Worm (Caenorhabditis elegans) whole organism, L4 larva: ENCODE results near the gene C53B7.3.
A peak's percentile ranks its signal among the peaks of the same experiment; 100 is the strongest.

Source experiments
- R02D3.7 ChIP-seq: fragments of 150-350 bp; sonication (generic microtip); optimal IDR thresholded peaks from 3 replicates; lab custom pipeline; 2014; ENCODE audit warnings: missing biosample characterization, missing genetic modification characterization
- Y48G9A.11 ChIP-seq: fragments of 200-800 bp; sonication (Bioruptor generic); IDR thresholded peaks from 2 replicates; pipeline ENCODE4 v1.3.6; 2022; ENCODE audit warnings: missing genetic modification reagents, missing genetic modification characterization, missing compliant biosample characterization
- aha-1 ChIP-seq: fragments of 150-350 bp; peaks from one replicate; lab custom pipeline; 2014; ENCODE audit warnings: missing biosample characterization, missing genetic modification characterization
- arid-1 ChIP-seq: fragments of 200-800 bp; sonication (Bioruptor generic); conservative IDR thresholded peaks from 2 replicates; pipeline ENCODE4 v1.3.6; 2022; ENCODE audit warnings: missing genetic modification reagents, missing genetic modification characterization, missing compliant biosample characterization
- attf-4 ChIP-seq: sonication (generic microtip); optimal IDR thresholded peaks from 3 replicates; lab custom pipeline; 2017; ENCODE audit warnings: missing biosample characterization, missing genetic modification characterization
- ceh-20 ChIP-seq: fragments of 200-800 bp; sonication (Bioruptor generic); IDR thresholded peaks from 2 replicates; pipeline ENCODE4 v1.3.6; 2022; ENCODE audit warnings: missing genetic modification reagents, missing genetic modification characterization, missing compliant biosample characterization
- ceh-28 ChIP-seq: fragments of 150-350 bp; optimal IDR thresholded peaks from 2 replicates; lab custom pipeline; 2014; ENCODE audit warnings: missing biosample characterization, missing genetic modification reagents, missing genetic modification characterization
- ceh-62 ChIP-seq: sonication (generic microtip); optimal IDR thresholded peaks from 2 replicates; lab custom pipeline; 2017; ENCODE audit warnings: missing biosample characterization, missing genetic modification characterization
- daf-19 ChIP-seq: fragments of 200-800 bp; sonication (Bioruptor generic); conservative IDR thresholded peaks from 2 replicates; pipeline ENCODE4 v1.3.6; 2022; ENCODE audit warnings: missing genetic modification characterization, missing compliant biosample characterization
- dmd-6 ChIP-seq: fragments of 200-800 bp; sonication (Bioruptor generic); IDR thresholded peaks from 2 replicates; pipeline ENCODE4 v1.3.6; 2022; ENCODE audit warnings: missing genetic modification reagents, missing genetic modification characterization, missing compliant biosample characterization
- dpl-1 ChIP-seq: fragments of 150-350 bp; optimal IDR thresholded peaks from 2 replicates; lab custom pipeline; 2014; ENCODE audit warnings: missing biosample characterization, missing genetic modification reagents, missing genetic modification characterization
- duxl-1 ChIP-seq: sonication (generic microtip); optimal IDR thresholded peaks from 2 replicates; lab custom pipeline; 2016; ENCODE audit warnings: mild to moderate bottlenecking, missing genetic modification characterization, moderate library complexity, missing compliant biosample characterization; ENCODE audit not compliant: poor library complexity
- egl-43 ChIP-seq: fragments of 200-800 bp; sonication (Bioruptor generic); IDR thresholded peaks from 2 replicates; pipeline ENCODE4 v1.3.6; 2022; ENCODE audit warnings: missing genetic modification reagents, missing genetic modification characterization, missing compliant biosample characterization
- fkh-10 ChIP-seq: fragments of 150-350 bp; optimal IDR thresholded peaks from 2 replicates; lab custom pipeline; 2014; ENCODE audit warnings: missing biosample characterization, missing genetic modification reagents, missing genetic modification characterization
- gei-8 ChIP-seq: fragments of 200-800 bp; sonication (Bioruptor generic); optimal IDR thresholded peaks from 2 replicates; lab custom pipeline; 2018; ENCODE audit warnings: mild to moderate bottlenecking, missing genetic modification characterization, missing compliant biosample characterization
- hlh-11 ChIP-seq: fragments of 200-800 bp; sonication (Bioruptor generic); optimal IDR thresholded peaks from 2 replicates; lab custom pipeline; 2018; ENCODE audit warnings: mild to moderate bottlenecking, missing genetic modification characterization, missing compliant biosample characterization
- hlh-30 ChIP-seq: sonication (generic microtip); optimal IDR thresholded peaks from 2 replicates; lab custom pipeline; 2017; ENCODE audit warnings: antibody characterized with exemption, mild to moderate bottlenecking, missing genetic modification characterization, missing compliant biosample characterization; ENCODE audit not compliant: insufficient read depth
- hmg-1.1 ChIP-seq: fragments of 200-800 bp; sonication (Bioruptor generic); IDR thresholded peaks from 2 replicates; pipeline ENCODE4 v1.3.6; 2022; ENCODE audit warnings: missing genetic modification reagents, missing genetic modification characterization, missing compliant biosample characterization
- jun-1 ChIP-seq: fragments of 150-350 bp; optimal IDR thresholded peaks from 2 replicates; lab custom pipeline; 2014; ENCODE audit warnings: missing biosample characterization, missing genetic modification reagents, missing genetic modification characterization
- lin-1 ChIP-seq: fragments of 200-800 bp; sonication (Bioruptor generic); IDR thresholded peaks from 2 replicates; pipeline ENCODE4 v1.3.6; 2022; ENCODE audit warnings: missing genetic modification reagents, missing genetic modification characterization, missing compliant biosample characterization
- lin-15B ChIP-seq: fragments of 150-350 bp; sonication (generic microtip); optimal IDR thresholded peaks from 3 replicates; lab custom pipeline; 2014; ENCODE audit warnings: missing biosample characterization, missing genetic modification characterization
- lin-38 ChIP-seq: fragments of 200-800 bp; sonication (Bioruptor generic); IDR thresholded peaks from 2 replicates; pipeline ENCODE4 v1.3.6; 2022; ENCODE audit warnings: missing genetic modification reagents, missing genetic modification characterization, missing compliant biosample characterization
- lin-39 ChIP-seq: fragments of 150-350 bp; optimal IDR thresholded peaks from 2 replicates; lab custom pipeline; 2014; ENCODE audit warnings: missing biosample characterization, missing genetic modification reagents, missing genetic modification characterization
- lsy-2 ChIP-seq, 2 experiments: fragments of 150-350 bp in 1 of 2; sonication (generic microtip) in 1 of 2; optimal IDR thresholded peaks; 2 replicates each; lab custom pipeline; 2014 to 2017; ENCODE audit warnings: missing biosample characterization in 2 of 2, missing genetic modification characterization in 2 of 2
- madf-5 ChIP-seq, 2 experiments: fragments of 200-800 bp; sonication (Bioruptor generic); IDR thresholded peaks; 2 replicates each; pipeline ENCODE4 v1.3.6; 2022; ENCODE audit warnings: missing compliant biosample characterization in 2 of 2, missing genetic modification characterization in 2 of 2
- mdl-1 ChIP-seq, 2 experiments: fragments of 150-350 bp in 1 of 2; sonication (generic microtip) in 1 of 2; optimal IDR thresholded peaks; 2 replicates each; lab custom pipeline; 2014 to 2017; ENCODE audit warnings: missing biosample characterization in 2 of 2, missing genetic modification characterization in 2 of 2
- mes-2 ChIP-seq: sonication (generic microtip); optimal IDR thresholded peaks from 2 replicates; lab custom pipeline; 2016; ENCODE audit warnings: missing genotype, mild to moderate bottlenecking, missing genetic modification characterization, missing compliant biosample characterization; ENCODE audit not compliant: poor library complexity, severe bottlenecking
- mxl-3 ChIP-seq: fragments of 200-800 bp; sonication (Bioruptor generic); optimal IDR thresholded peaks from 2 replicates; lab custom pipeline; 2018; ENCODE audit warnings: mild to moderate bottlenecking, missing genetic modification characterization, missing compliant biosample characterization
- nhr-10 ChIP-seq: fragments of 150-350 bp; optimal IDR thresholded peaks from 2 replicates; lab custom pipeline; 2014; ENCODE audit warnings: missing biosample characterization, missing genetic modification characterization
- nhr-102 ChIP-seq: sonication (generic microtip); optimal IDR thresholded peaks from 2 replicates; lab custom pipeline; 2016; ENCODE audit warnings: mild to moderate bottlenecking, missing genetic modification characterization, moderate library complexity, missing compliant biosample characterization
- nhr-11 ChIP-seq: fragments of 150-350 bp; optimal IDR thresholded peaks from 2 replicates; lab custom pipeline; 2014; ENCODE audit warnings: missing biosample characterization, missing genetic modification characterization
- nhr-111 ChIP-seq: fragments of 200-800 bp; sonication (Bioruptor generic); optimal IDR thresholded peaks from 2 replicates; lab custom pipeline; 2018; ENCODE audit warnings: mild to moderate bottlenecking, missing genetic modification characterization, missing compliant biosample characterization
- nhr-28 ChIP-seq: fragments of 150-350 bp; optimal IDR thresholded peaks from 2 replicates; lab custom pipeline; 2014; ENCODE audit warnings: missing biosample characterization, missing genetic modification characterization
- nhr-42 ChIP-seq: fragments of 200-800 bp; sonication (Bioruptor generic); IDR thresholded peaks from 2 replicates; pipeline ENCODE4 v1.3.6; 2022; ENCODE audit warnings: missing genetic modification characterization, missing compliant biosample characterization
- nhr-6 ChIP-seq: fragments of 150-350 bp; optimal IDR thresholded peaks from 2 replicates; lab custom pipeline; 2014; ENCODE audit warnings: missing biosample characterization, missing genetic modification characterization
- nhr-77 ChIP-seq: fragments of 150-350 bp; optimal IDR thresholded peaks from 2 replicates; lab custom pipeline; 2014; ENCODE audit warnings: missing biosample characterization, missing genetic modification characterization
- pqm-1 ChIP-seq: sonication (generic microtip); optimal IDR thresholded peaks from 2 replicates; lab custom pipeline; 2017; ENCODE audit warnings: missing biosample characterization, missing genetic modification characterization
- rbr-2 ChIP-seq: sonication (generic microtip); optimal IDR thresholded peaks from 2 replicates; lab custom pipeline; 2016; ENCODE audit warnings: missing genotype, missing genetic modification characterization, missing compliant biosample characterization
- unc-130 ChIP-seq: sonication (generic microtip); optimal IDR thresholded peaks from 2 replicates; lab custom pipeline; 2016; ENCODE audit warnings: missing genetic modification reagents, missing genetic modification characterization, missing compliant biosample characterization
- unc-62 ChIP-seq, 3 experiments: fragments of 150-350 bp in 1 of 3; sonication (generic microtip); optimal IDR thresholded peaks in 2 of 3; peaks in 1 of 3; 1 replicate in 1 of 3; 2 replicates in 2 of 3; lab custom pipeline; 2014 to 2017; ENCODE audit warnings: missing biosample characterization in 3 of 3, missing genetic modification characterization in 3 of 3, missing genetic modification reagents in 3 of 3, missing genotype in 1 of 3
- zag-1 ChIP-seq: fragments of 150-350 bp; optimal IDR thresholded peaks from 2 replicates; lab custom pipeline; 2014; ENCODE audit warnings: missing biosample characterization, missing genetic modification characterization
- zfp-2 ChIP-seq: sonication (generic microtip); optimal IDR thresholded peaks from 2 replicates; lab custom pipeline; 2016; ENCODE audit warnings: mild to moderate bottlenecking, missing genetic modification characterization, missing compliant biosample characterization
- zfp-3 ChIP-seq: fragments of 200-800 bp; sonication (Bioruptor generic); conservative IDR thresholded peaks from 2 replicates; pipeline ENCODE4 v1.3.6; 2022; ENCODE audit warnings: missing genetic modification reagents, missing genetic modification characterization, missing compliant biosample characterization

The C53B7.3 gene

DNA sequence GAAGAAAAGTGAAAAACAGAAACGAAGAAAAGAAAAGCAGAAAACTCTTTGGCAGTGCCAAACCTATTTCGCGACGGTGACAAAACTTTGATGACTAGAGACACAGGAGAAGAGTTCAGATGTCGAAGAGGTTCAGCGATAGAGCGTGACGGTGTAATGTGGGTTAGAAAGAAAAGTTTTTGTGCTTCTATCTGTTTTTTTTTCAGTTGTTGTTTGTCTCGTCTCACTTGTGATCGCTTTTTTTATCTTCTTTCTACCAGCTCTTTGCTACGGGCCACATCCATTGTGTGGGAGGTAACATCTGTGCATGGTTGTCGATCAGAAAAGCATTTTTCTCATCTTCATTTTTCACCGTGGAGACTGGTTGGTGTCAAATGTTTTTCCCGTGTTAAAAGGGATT is 18.7 kb upstream of the C53B7.3 start, which contains the start of gene F41B4.1 (continued):
- TF ChIP-seq nhr-111 (GFP tag; lab: Kevin White, UChicago), result no peak
- TF ChIP-seq daf-19 (GFP tag; lab: Robert Waterston, UW), result no peak
- no peak for TF ChIP-seq dpl-1 (GFP tag; lab: Kevin White, UChicago)
- no peak for TF ChIP-seq Y48G9A.11 (GFP tag; lab: Robert Waterston, UW)
- TF ChIP-seq nhr-77 (tag; lab: Kevin White, UChicago), result no peak
- TF ChIP-seq nhr-6, result no peak
- peak; percentile 69 for TF ChIP-seq hlh-11 (tag; lab: Kevin White, UChicago)
- TF ChIP-seq unc-130, result no peak
- TF ChIP-seq mxl-3, result no peak
- no peak for TF ChIP-seq nhr-10 (tag; lab: Kevin White, UChicago)
- no peak for TF ChIP-seq gei-8
- TF ChIP-seq jun-1, result no peak
- TF ChIP-seq pqm-1 (tag; lab: Kevin White, UChicago), result no peak
- no peak for TF ChIP-seq attf-4 (tag; lab: Kevin White, UChicago)
- TF ChIP-seq nhr-11 (tag; lab: Kevin White, UChicago), result peak; percentile 55
- no peak for TF ChIP-seq mes-2 (tag; lab: Kevin White, UChicago)

DNA sequence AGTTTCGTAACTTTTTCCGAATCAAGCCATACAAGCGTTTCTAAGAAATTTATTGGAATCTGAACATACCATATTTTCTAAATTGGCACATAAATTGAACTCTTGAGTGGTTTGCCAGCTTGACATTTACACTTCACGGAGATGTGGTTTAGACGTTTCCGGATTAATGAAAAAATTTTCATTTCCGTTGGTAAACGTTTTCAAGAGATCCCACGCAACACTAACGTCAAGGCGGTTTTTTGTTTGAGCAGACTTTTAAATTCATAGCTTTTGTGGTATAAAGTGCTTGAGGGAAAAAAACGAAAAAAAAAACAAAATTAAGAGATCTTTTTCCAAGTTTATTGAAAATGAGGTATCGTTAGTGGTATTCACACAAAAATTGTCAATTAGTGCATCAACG is 9.4 kb upstream of the C53B7.3 start, which contains the start of gene F41B4.2:
F41B4.2 (minus strand) TSS at position 101 of the 400 bp plus-strand sequence.
- TF ChIP-seq aha-1 (tag; lab: Kevin White, UChicago), result peak; percentile 57
- no peak for TF ChIP-seq zfp-3 (GFP tag; lab: Robert Waterston, UW)
- no peak for TF ChIP-seq R02D3.7 (tag; lab: Kevin White, UChicago)
- no peak for TF ChIP-seq nhr-28 (tag; lab: Kevin White, UChicago)

DNA sequence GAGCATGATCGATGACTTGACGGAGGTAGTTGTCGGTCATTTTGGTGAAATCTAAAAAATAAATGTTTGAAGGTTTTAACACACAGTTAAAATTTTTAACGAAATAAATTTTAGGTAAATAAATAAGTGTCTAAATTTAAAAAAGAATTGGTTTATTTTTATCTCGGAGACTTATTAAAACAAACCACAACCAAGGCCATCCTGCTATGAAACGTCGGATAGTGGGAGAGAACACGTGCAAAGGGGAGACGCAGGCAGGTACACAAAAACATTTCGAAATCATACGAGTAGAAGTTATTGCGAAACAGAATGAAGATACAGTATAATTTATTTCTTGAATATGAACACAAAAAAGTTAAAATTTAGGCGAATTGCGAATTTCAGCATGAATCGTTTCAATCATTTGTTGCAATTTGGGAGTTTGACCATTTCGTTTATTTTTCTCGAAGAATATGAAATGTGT is 8.5 kb upstream of the C53B7.3 start, which contains the start of gene F41B4.3:
F41B4.3 (minus strand) TSS at position 51 of the 463 bp plus-strand sequence.
- TF ChIP-seq ceh-20 (GFP tag; lab: Robert Waterston, UW), result no peak
- TF ChIP-seq lin-1 (GFP tag; lab: Robert Waterston, UW), result no peak
- TF ChIP-seq hlh-30 (tag; lab: Kevin White, UChicago), result peak; percentile 69
- TF ChIP-seq fkh-10 (GFP tag; lab: Kevin White, UChicago), result no peak
- TF ChIP-seq unc-62 (GFP tag; optimal IDR thresholded peaks at IDR 0.05 in 1 of 2; lab: Kevin White, UChicago), result peak in 1 of 2 experiments; percentile 73
- no peak for TF ChIP-seq unc-62 (tag; optimal IDR thresholded peaks at IDR 0.05; lab: Kevin White, UChicago)
- peak in 1 of 2 experiments; percentile 31 for TF ChIP-seq mdl-1 (tag; optimal IDR thresholded peaks at IDR 0.05; lab: Kevin White, UChicago)

DNA sequence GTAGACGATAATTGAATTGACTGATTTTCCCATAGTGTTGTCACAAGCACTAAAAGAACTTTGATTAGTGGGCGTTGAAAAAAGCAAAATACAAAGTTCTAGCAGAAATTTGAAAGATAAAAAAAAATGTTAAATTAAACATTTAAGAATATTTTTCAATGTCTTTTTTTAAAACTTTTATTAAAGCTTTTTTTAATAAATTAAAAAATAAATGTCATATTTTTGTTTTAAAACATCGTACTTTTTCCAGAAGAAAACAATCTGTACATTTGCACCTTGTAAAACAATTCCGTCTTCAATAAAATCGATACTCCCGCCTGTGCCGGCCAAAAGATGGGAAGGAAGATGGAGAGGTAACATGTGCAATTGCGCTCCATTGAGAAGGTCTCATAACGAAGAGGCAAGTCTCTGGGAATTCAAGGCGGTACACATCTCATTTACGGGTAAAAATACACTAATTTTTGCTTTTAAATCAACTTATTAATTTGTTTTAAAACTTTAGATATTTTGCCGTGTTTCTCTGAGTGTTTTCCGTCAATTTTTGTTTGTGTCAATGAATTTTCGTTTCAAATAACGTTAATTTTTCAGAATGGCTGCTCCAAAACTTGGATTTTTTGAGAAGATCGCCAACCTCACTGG is 3.8 kb upstream of the C53B7.3 start, which contains the start of the genes glr-6 and asg-2:
glr-6 (minus strand) TSS at position 51 of the 639 bp plus-strand sequence.
asg-2 (plus strand) TSS at position 589 of the 639 bp plus-strand sequence.
- TF ChIP-seq nhr-11 (tag; lab: Kevin White, UChicago), result peak; percentile 86
- TF ChIP-seq madf-5 (GFP tag; IDR thresholded peaks at IDR 0.05; lab: Robert Waterston, UW), result no peak
- TF ChIP-seq egl-43 (GFP tag; lab: Robert Waterston, UW), result no peak
- peak; percentile 74 for TF ChIP-seq nhr-6
- peak; percentile 88 for TF ChIP-seq mes-2 (tag; lab: Kevin White, UChicago)
- peak; percentile 22 for TF ChIP-seq duxl-1 (tag; lab: Kevin White, UChicago)
- TF ChIP-seq dmd-6 (GFP tag; lab: Robert Waterston, UW), result peak; percentile 56
- TF ChIP-seq lin-15B, result peak; percentile 57
- peak; percentile 39 for TF ChIP-seq zfp-2 (tag; lab: Kevin White, UChicago)
- TF ChIP-seq zag-1 (tag; lab: Kevin White, UChicago), result no peak
- no peak for TF ChIP-seq lin-39 (tag; lab: Kevin White, UChicago)
- TF ChIP-seq arid-1, result 0 out of 2 replicates have a peak, but pooled peaks have one; percentile 37
- TF ChIP-seq nhr-102, result peak; percentile 21
- peak; percentile 71 for TF ChIP-seq rbr-2 (tag; lab: Kevin White, UChicago)
- no peak for TF ChIP-seq ceh-62 (tag; lab: Kevin White, UChicago)
- TF ChIP-seq R02D3.7 (tag; lab: Kevin White, UChicago), result peak; percentile 44
- TF ChIP-seq hlh-11 (tag; lab: Kevin White, UChicago), result peak; percentile 75
- peak; percentile 73 for TF ChIP-seq dpl-1 (GFP tag; lab: Kevin White, UChicago)
- peak; percentile 43 for TF ChIP-seq ceh-28 (tag; lab: Kevin White, UChicago)
- TF ChIP-seq lin-38, result peak; percentile 97
- TF ChIP-seq pqm-1 (tag; lab: Kevin White, UChicago), result peak; percentile 70
- peak; percentile 73 for TF ChIP-seq hmg-1.1
- peak in 1 of 2 experiments; percentile 90 for TF ChIP-seq lsy-2 (tag; optimal IDR thresholded peaks at IDR 0.05; lab: Kevin White, UChicago)
- no peak for TF ChIP-seq nhr-42 (GFP tag; lab: Robert Waterston, UW)
